Worm (Caenorhabditis elegans) whole organism, L3 larva: ENCODE results near the gene nhr-233.

ENCODE experiments used
- R02D3.7 ChIP-seq: fragments of 150-350 bp; optimal IDR thresholded peaks from 2 replicates; lab custom pipeline; 2014; ENCODE audit warnings: missing biosample characterization, missing genetic modification characterization
- aly-2 ChIP-seq: fragments of 150-350 bp; optimal IDR thresholded peaks from 2 replicates; lab custom pipeline; 2014; ENCODE audit warnings: missing biosample characterization, missing genetic modification characterization
- ama-1 ChIP-seq: fragments of 150-350 bp; optimal IDR thresholded peaks from 2 replicates; lab custom pipeline; 2018
- ceh-16 ChIP-seq: sonication (generic microtip); optimal IDR thresholded peaks from 2 replicates; lab custom pipeline; 2017; ENCODE audit warnings: missing biosample characterization, missing genetic modification characterization
- ceh-82 ChIP-seq: fragments of 150-350 bp; optimal IDR thresholded peaks from 2 replicates; lab custom pipeline; 2014; ENCODE audit warnings: missing biosample characterization, missing genetic modification characterization
- ceh-9 ChIP-seq: sonication (generic microtip); optimal IDR thresholded peaks from 2 replicates; lab custom pipeline; 2018; ENCODE audit warnings: missing biosample characterization, missing genetic modification characterization
- daf-12 ChIP-seq: fragments of 150-350 bp; optimal IDR thresholded peaks from 2 replicates; lab custom pipeline; 2014; ENCODE audit warnings: missing biosample characterization, missing genetic modification reagents, missing genetic modification characterization
- egl-27 ChIP-seq: sonication (generic microtip); optimal IDR thresholded peaks from 4 replicates; lab custom pipeline; 2017; ENCODE audit warnings: missing biosample characterization, missing genetic modification reagents, missing genetic modification characterization
- egl-5 ChIP-seq: fragments of 150-350 bp; optimal IDR thresholded peaks from 2 replicates; lab custom pipeline; 2017; ENCODE audit warnings: missing biosample characterization, missing genetic modification reagents, missing genetic modification characterization, inconsistent platforms
- elt-1 ChIP-seq: fragments of 150-350 bp; optimal IDR thresholded peaks from 2 replicates; lab custom pipeline; 2014; ENCODE audit warnings: missing biosample characterization, missing genetic modification characterization
- elt-2 ChIP-seq: sonication (generic microtip); optimal IDR thresholded peaks from 2 replicates; lab custom pipeline; 2016; ENCODE audit warnings: missing genetic modification reagents, mild to moderate bottlenecking, missing genetic modification characterization, missing compliant biosample characterization
- elt-3 ChIP-seq, 3 experiments: fragments of 150-350 bp in 1 of 3; sonication (generic microtip) in 2 of 3; optimal IDR thresholded peaks; 2 replicates in 2 of 3; 4 replicates in 1 of 3; lab custom pipeline; 2014 to 2017; ENCODE audit warnings: missing biosample characterization in 3 of 3, missing genetic modification characterization in 3 of 3
- eor-1 ChIP-seq, 2 experiments: fragments of 150-350 bp; optimal IDR thresholded peaks; 2 replicates each; lab custom pipeline; 2014 to 2018; ENCODE audit warnings: missing biosample characterization in 2 of 2, missing genetic modification characterization in 2 of 2
- fkh-10 ChIP-seq: sonication (generic microtip); optimal IDR thresholded peaks from 2 replicates; lab custom pipeline; 2017; ENCODE audit warnings: missing biosample characterization, missing genetic modification reagents, missing genetic modification characterization
- fkh-2 ChIP-seq: fragments of 150-350 bp; optimal IDR thresholded peaks from 2 replicates; lab custom pipeline; 2014; ENCODE audit warnings: missing biosample characterization, missing genetic modification reagents, missing genetic modification characterization
- fos-1 ChIP-seq: fragments of 150-350 bp; optimal IDR thresholded peaks from 2 replicates; lab custom pipeline; 2014; ENCODE audit warnings: missing biosample characterization, missing genetic modification characterization
- jun-1 ChIP-seq: fragments of 150-350 bp; optimal IDR thresholded peaks from 2 replicates; lab custom pipeline; 2014; ENCODE audit warnings: missing biosample characterization, missing genetic modification reagents, missing genetic modification characterization
- lin-15B ChIP-seq: fragments of 150-350 bp; optimal IDR thresholded peaks from 2 replicates; lab custom pipeline; 2014; ENCODE audit warnings: missing biosample characterization, missing genetic modification characterization
- lin-39 ChIP-seq: fragments of 150-350 bp; optimal IDR thresholded peaks from 2 replicates; lab custom pipeline; 2018; ENCODE audit warnings: missing biosample characterization, missing genetic modification reagents, missing genetic modification characterization
- lsy-12 ChIP-seq: sonication (generic microtip); optimal IDR thresholded peaks from 2 replicates; lab custom pipeline; 2016; ENCODE audit warnings: mild to moderate bottlenecking, missing genetic modification characterization, missing compliant biosample characterization
- mdl-1 ChIP-seq: fragments of 150-350 bp; optimal IDR thresholded peaks from 2 replicates; lab custom pipeline; 2014; ENCODE audit warnings: missing biosample characterization, missing genetic modification characterization
- mml-1 ChIP-seq: fragments of 150-350 bp; sonication (generic microtip); optimal IDR thresholded peaks from 3 replicates; lab custom pipeline; 2014; ENCODE audit warnings: missing biosample characterization, missing genetic modification characterization
- nfya-1 ChIP-seq: sonication (generic microtip); optimal IDR thresholded peaks from 2 replicates; lab custom pipeline; 2017; ENCODE audit warnings: missing genetic modification characterization, mild to moderate bottlenecking, missing compliant biosample characterization, antibody characterized with exemption, moderate library complexity; ENCODE audit not compliant: insufficient read depth
- nhr-11 ChIP-seq: fragments of 150-350 bp; optimal IDR thresholded peaks from 2 replicates; lab custom pipeline; 2014; ENCODE audit warnings: missing biosample characterization, missing genetic modification characterization
- nhr-12 ChIP-seq: fragments of 150-350 bp; optimal IDR thresholded peaks from 2 replicates; lab custom pipeline; 2014; ENCODE audit warnings: missing biosample characterization, missing genetic modification characterization
- nhr-23 ChIP-seq: fragments of 150-350 bp; optimal IDR thresholded peaks from 2 replicates; lab custom pipeline; 2014; ENCODE audit warnings: missing biosample characterization, missing genetic modification reagents, missing genetic modification characterization
- nhr-25 ChIP-seq: sonication (generic microtip); optimal IDR thresholded peaks from 2 replicates; lab custom pipeline; 2017; ENCODE audit warnings: missing biosample characterization, missing genetic modification characterization
- nhr-28 ChIP-seq: fragments of 150-350 bp; optimal IDR thresholded peaks from 2 replicates; lab custom pipeline; 2014; ENCODE audit warnings: missing biosample characterization, missing genetic modification characterization
- nhr-43 ChIP-seq: sonication (generic microtip); optimal IDR thresholded peaks from 2 replicates; lab custom pipeline; 2016; ENCODE audit warnings: mild to moderate bottlenecking, missing genetic modification characterization, missing compliant biosample characterization; ENCODE audit not compliant: poor library complexity, severe bottlenecking
- nhr-67 ChIP-seq: fragments of 150-350 bp; optimal IDR thresholded peaks from 2 replicates; lab custom pipeline; 2014; ENCODE audit warnings: missing biosample characterization, missing genetic modification characterization
- nhr-76 ChIP-seq: fragments of 150-350 bp; sonication (generic microtip); optimal IDR thresholded peaks from 5 replicates; lab custom pipeline; 2014; ENCODE audit warnings: missing biosample characterization, missing genetic modification characterization
- sea-2 ChIP-seq: fragments of 150-350 bp; sonication (generic microtip); optimal IDR thresholded peaks from 4 replicates; lab custom pipeline; 2014; ENCODE audit warnings: missing biosample characterization, missing genetic modification reagents, missing genetic modification characterization
- skn-1 ChIP-seq: fragments of 150-350 bp; optimal IDR thresholded peaks from 2 replicates; lab custom pipeline; 2014; ENCODE audit warnings: missing biosample characterization, missing genetic modification characterization
- tbx-2 ChIP-seq: sonication (generic microtip); optimal IDR thresholded peaks from 2 replicates; lab custom pipeline; 2016; ENCODE audit warnings: mild to moderate bottlenecking, missing genetic modification characterization, missing compliant biosample characterization
- unc-39 ChIP-seq: sonication (generic microtip); optimal IDR thresholded peaks from 4 replicates; lab custom pipeline; 2017; ENCODE audit warnings: missing biosample characterization, missing genetic modification characterization
- unc-62 ChIP-seq: fragments of 150-350 bp; sonication (generic microtip); optimal IDR thresholded peaks from 4 replicates; lab custom pipeline; 2014; ENCODE audit warnings: missing biosample characterization, missing genetic modification reagents, missing genetic modification characterization
- zag-1 ChIP-seq: fragments of 150-350 bp; optimal IDR thresholded peaks from 2 replicates; lab custom pipeline; 2014; ENCODE audit warnings: missing biosample characterization, missing genetic modification characterization
- ztf-11 ChIP-seq: fragments of 150-350 bp; optimal IDR thresholded peaks from 2 replicates; lab custom pipeline; 2014; ENCODE audit warnings: missing biosample characterization, missing genetic modification characterization
- ztf-4 ChIP-seq: fragments of 150-350 bp; optimal IDR thresholded peaks from 2 replicates; lab custom pipeline; 2014; ENCODE audit warnings: missing biosample characterization, missing genetic modification characterization

nhr-233 gene

DNA sequence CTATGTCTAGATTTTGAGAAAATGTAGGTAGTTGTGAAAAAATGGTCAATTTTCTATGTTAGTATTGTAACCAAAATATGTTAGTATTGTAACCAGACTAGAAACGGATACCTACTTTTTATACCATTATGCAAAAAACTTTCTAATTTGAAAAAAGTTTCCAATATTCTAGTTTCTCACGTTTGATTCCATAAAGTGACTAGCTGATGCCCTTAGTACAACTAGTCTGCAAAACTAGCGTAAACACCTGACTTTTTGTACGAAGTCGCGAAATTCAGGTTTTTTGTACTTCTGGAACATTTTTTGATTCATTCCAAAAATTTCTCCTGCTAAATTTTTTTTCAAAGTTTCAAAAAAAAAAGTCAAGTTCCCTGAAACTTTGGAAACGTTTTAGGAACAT lies 2.5 kb downstream of the nhr-233 start:
- TF ChIP-seq egl-5 (tag; lab: Kevin White, UChicago) (no peak), zag-1 (tag; lab: Kevin White, UChicago) (no peak), nhr-67 (tag; lab: Kevin White, UChicago) (no peak), nhr-23 (tag; lab: Kevin White, UChicago) (no peak), ceh-82 (tag; lab: Kevin White, UChicago) (no peak), fos-1 (tag; lab: Kevin White, UChicago) (no peak), eor-1 (tag; optimal IDR thresholded peaks at IDR 0.05; lab: Kevin White, UChicago) (no peak), tbx-2 (tag; lab: Kevin White, UChicago) (no peak), elt-1 (tag; lab: Kevin White, UChicago) (no peak), ztf-4 (tag; lab: Kevin White, UChicago) (no peak), nhr-12 (no peak), lin-15B (no peak), ceh-16 (tag; lab: Kevin White, UChicago) (no peak), ceh-9 (tag; lab: Kevin White, UChicago) (no peak), nhr-43 (tag; lab: Kevin White, UChicago) (no peak), sea-2 (GFP tag; lab: Kevin White, UChicago) (no peak), nhr-28 (tag; lab: Kevin White, UChicago) (no peak), aly-2 (no peak), fkh-10 (GFP tag; lab: Kevin White, UChicago) (no peak)
- TF ChIP-seq, all 47 proteins: peak for 0

- TF ChIP-seq tbx-2 (tag; lab: Kevin White, UChicago) = no peak
- TF ChIP-seq mdl-1 = no peak
- no peak for TF ChIP-seq daf-12 (tag; lab: Kevin White, UChicago)
- TF ChIP-seq nhr-67 (tag; lab: Kevin White, UChicago) = no peak
- no peak for TF ChIP-seq fos-1 (tag; lab: Kevin White, UChicago)
These were observed 5.0 kb downstream of the nhr-233 start, which contains the start of gene sru-45 for ce11 chrV:16565639-16566038. Gene sru-45 (plus strand): TSS chrV:16565939.

DNA sequence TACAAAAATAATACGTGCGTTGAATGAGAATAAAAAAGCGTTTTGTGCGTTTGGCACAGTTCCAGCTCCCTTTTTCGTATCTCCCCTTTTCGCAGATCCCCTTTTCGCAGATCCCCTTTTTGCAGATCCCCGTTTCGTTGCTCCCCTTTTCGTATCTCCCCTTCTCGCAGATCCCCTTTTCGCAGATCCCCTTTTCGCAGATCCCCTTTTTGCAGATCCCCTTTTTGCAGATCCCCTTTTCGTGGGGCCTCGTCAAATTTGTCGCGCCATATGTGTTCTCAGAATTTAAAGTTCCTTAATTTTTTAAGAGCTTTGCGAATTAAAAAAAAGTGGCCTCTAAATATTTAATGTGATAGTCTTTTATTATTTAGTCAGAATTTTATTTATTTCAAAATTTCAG lies 17.7 kb downstream of the nhr-233 start, which contains the start of gene Y32B12B.4:
Y32B12B.4 (plus strand) TSS at position 399 of the 400 bp plus-strand sequence.
- TF ChIP-seq elt-2 (tag; lab: Kevin White, UChicago) (no peak), lsy-12 (tag; lab: Kevin White, UChicago) (no peak), nhr-76 (tag; lab: Kevin White, UChicago) (no peak), egl-27 (tag; lab: Kevin White, UChicago) (no peak), unc-39 (tag; lab: Kevin White, UChicago) (no peak), elt-1 (tag; lab: Kevin White, UChicago) (no peak), zag-1 (tag; lab: Kevin White, UChicago) (no peak), jun-1 (tag; lab: Kevin White, UChicago) (no peak), ztf-11 (tag; lab: Kevin White, UChicago) (no peak), nhr-11 (tag; lab: Kevin White, UChicago) (no peak), ama-1 (lab: Kevin White, UChicago) (no peak), fos-1 (tag; lab: Kevin White, UChicago) (no peak), mml-1 (tag; lab: Kevin White, UChicago) (no peak), mdl-1 (no peak), nfya-1 (tag; lab: Kevin White, UChicago) (no peak), unc-62 (GFP tag; lab: Kevin White, UChicago) (no peak), tbx-2 (tag; lab: Kevin White, UChicago) (no peak), fkh-10 (GFP tag; lab: Kevin White, UChicago) (no peak), ceh-9 (tag; lab: Kevin White, UChicago) (no peak)

ce11 chrV:16550680-16551079 lies 19.9 kb downstream of the nhr-233 start, which contains the start of gene srbc-65:
Gene srbc-65 (plus strand): TSS chrV:16550980.
- no peak for TF ChIP-seq skn-1
- TF ChIP-seq ceh-16 (tag; lab: Kevin White, UChicago) = no peak
- no peak for TF ChIP-seq ceh-9 (tag; lab: Kevin White, UChicago)
- TF ChIP-seq nhr-23 (tag; lab: Kevin White, UChicago) = no peak
- TF ChIP-seq ztf-11 (tag; lab: Kevin White, UChicago) = no peak
- TF ChIP-seq fkh-2 (tag; lab: Kevin White, UChicago) = no peak
- TF ChIP-seq nhr-25 = no peak
- no peak for TF ChIP-seq lsy-12 (tag; lab: Kevin White, UChicago)
- no peak for TF ChIP-seq nhr-12
- no peak for TF ChIP-seq fkh-10 (GFP tag; lab: Kevin White, UChicago)
- no peak for TF ChIP-seq lin-39 (tag; lab: Kevin White, UChicago)
- no peak for TF ChIP-seq nhr-28 (tag; lab: Kevin White, UChicago)
- TF ChIP-seq lin-15B = no peak
- TF ChIP-seq unc-39 (tag; lab: Kevin White, UChicago) = no peak
- no peak for TF ChIP-seq elt-3 (tag; optimal IDR thresholded peaks at IDR 0.05; lab: Kevin White, UChicago)
- no peak for TF ChIP-seq nhr-67 (tag; lab: Kevin White, UChicago)
- TF ChIP-seq eor-1 (tag; optimal IDR thresholded peaks at IDR 0.05; lab: Kevin White, UChicago) = no peak
- TF ChIP-seq egl-5 (tag; lab: Kevin White, UChicago) = no peak
- no peak for TF ChIP-seq R02D3.7 (tag; lab: Kevin White, UChicago)
